Fruit fly (Drosophila melanogaster) whole organism, pupa: ENCODE results near the gene CG14931.

ENCODE experiments used
- CG15710 ChIP-seq: fragments of 200-800 bp; sonication (Bioruptor generic); optimal IDR thresholded peaks from 2 replicates; lab custom pipeline; 2018; ENCODE audit warnings: missing biosample characterization, mild to moderate bottlenecking, missing genetic modification characterization, moderate library complexity
- CG4496 ChIP-seq: fragments of 200-800 bp; sonication (Bioruptor generic); IDR thresholded peaks from 3 replicates; pipeline ENCODE4 v1.3.6; 2022; ENCODE audit warnings: missing biosample characterization, missing genetic modification characterization

dm6 chr2L:11813665-11814087 lies 25.5 kb downstream of the CG14931 start, which contains the start of gene CycY:
- no peak for TF ChIP-seq CG4496 (GFP tag; lab: Robert Waterston, UW)
- no peak for TF ChIP-seq CG15710 (tag; lab: Kevin White, UChicago)
